Worm (Caenorhabditis elegans) whole organism, late embryonic: Measurements from ENCODE around the gene str-208.

Experiments
- C08G9.2 ChIP-seq: sonication (generic microtip); optimal IDR thresholded peaks from 2 replicates; lab custom pipeline; 2016; ENCODE audit warnings: mild to moderate bottlenecking, missing genetic modification characterization, moderate library complexity, missing compliant biosample characterization
- T23F11.4 ChIP-seq: fragments of 200-800 bp; sonication (Bioruptor generic); optimal IDR thresholded peaks from 2 replicates; lab custom pipeline; 2018; ENCODE audit warnings: mild to moderate bottlenecking, missing genetic modification characterization, missing compliant biosample characterization
- ahr-1 ChIP-seq: sonication (generic microtip); optimal IDR thresholded peaks from 2 replicates; lab custom pipeline; 2016; ENCODE audit warnings: missing genetic modification characterization, missing compliant biosample characterization
- ceh-14 ChIP-seq: sonication (generic microtip); optimal IDR thresholded peaks from 2 replicates; lab custom pipeline; 2016; ENCODE audit warnings: missing genotype, missing genetic modification characterization, missing compliant biosample characterization
- ceh-18 ChIP-seq: sonication (generic microtip); optimal IDR thresholded peaks from 2 replicates; lab custom pipeline; 2016; ENCODE audit warnings: missing genetic modification characterization, missing compliant biosample characterization
- ceh-19 ChIP-seq: fragments of 200-800 bp; sonication (Bioruptor generic); optimal IDR thresholded peaks from 2 replicates; lab custom pipeline; 2018; ENCODE audit warnings: mild to moderate bottlenecking, missing genetic modification characterization, missing compliant biosample characterization
- ceh-2 ChIP-seq: sonication (generic microtip); optimal IDR thresholded peaks from 2 replicates; lab custom pipeline; 2016; ENCODE audit warnings: missing genotype, missing genetic modification characterization, missing compliant biosample characterization
- ceh-24 ChIP-seq: sonication (generic microtip); optimal IDR thresholded peaks from 2 replicates; lab custom pipeline; 2016; ENCODE audit warnings: mild to moderate bottlenecking, missing genetic modification characterization, missing compliant biosample characterization
- ceh-30 ChIP-seq: fragments of 150-350 bp; optimal IDR thresholded peaks from 2 replicates; lab custom pipeline; 2014; ENCODE audit warnings: missing biosample characterization, missing genetic modification characterization
- ceh-34 ChIP-seq: sonication (generic microtip); optimal IDR thresholded peaks from 2 replicates; lab custom pipeline; 2016; ENCODE audit warnings: mild to moderate bottlenecking, missing genetic modification characterization, missing compliant biosample characterization
- ceh-45 ChIP-seq: fragments of 200-800 bp; sonication (Bioruptor generic); IDR thresholded peaks from 2 replicates; pipeline ENCODE4 v1.3.6; 2022; ENCODE audit warnings: missing genetic modification reagents, missing genetic modification characterization, missing compliant biosample characterization
- ceh-48 ChIP-seq: sonication (generic microtip); optimal IDR thresholded peaks from 2 replicates; lab custom pipeline; 2016; ENCODE audit warnings: missing genetic modification characterization, inconsistent platforms, missing compliant biosample characterization
- ceh-6 ChIP-seq: fragments of 200-800 bp; sonication (Bioruptor generic); optimal IDR thresholded peaks from 2 replicates; lab custom pipeline; 2018; ENCODE audit warnings: mild to moderate bottlenecking, missing genetic modification characterization, missing compliant biosample characterization
- che-1 ChIP-seq: sonication (generic microtip); optimal IDR thresholded peaks from 2 replicates; lab custom pipeline; 2016; ENCODE audit warnings: mild to moderate bottlenecking, missing genetic modification characterization, missing compliant biosample characterization
- dve-1 ChIP-seq: sonication (generic microtip); optimal IDR thresholded peaks from 2 replicates; lab custom pipeline; 2017; ENCODE audit warnings: antibody characterized with exemption, mild to moderate bottlenecking, missing genetic modification characterization, missing compliant biosample characterization
- elt-2 ChIP-seq: sonication (generic microtip); optimal IDR thresholded peaks from 2 replicates; lab custom pipeline; 2016; ENCODE audit warnings: missing genetic modification reagents, missing genetic modification characterization, missing compliant biosample characterization
- eyg-1 ChIP-seq: sonication (generic microtip); optimal IDR thresholded peaks from 2 replicates; lab custom pipeline; 2016; ENCODE audit warnings: missing genotype, missing genetic modification characterization, missing compliant biosample characterization
- fax-1 ChIP-seq: sonication (generic microtip); optimal IDR thresholded peaks from 2 replicates; lab custom pipeline; 2016; ENCODE audit warnings: missing genotype, missing genetic modification characterization, missing compliant biosample characterization
- fkh-10 ChIP-seq: fragments of 150-350 bp; optimal IDR thresholded peaks from 2 replicates; lab custom pipeline; 2014; ENCODE audit warnings: missing biosample characterization, missing genetic modification reagents, missing genetic modification characterization
- gmeb-2 ChIP-seq: sonication (generic microtip); optimal IDR thresholded peaks from 2 replicates; lab custom pipeline; 2016; ENCODE audit warnings: missing genetic modification characterization, inconsistent platforms, missing compliant biosample characterization
- hlh-15 ChIP-seq: sonication (generic microtip); optimal IDR thresholded peaks from 2 replicates; lab custom pipeline; 2016; ENCODE audit warnings: missing genetic modification characterization, missing compliant biosample characterization
- madf-2 ChIP-seq: sonication (generic microtip); optimal IDR thresholded peaks from 2 replicates; lab custom pipeline; 2017; ENCODE audit warnings: missing genetic modification characterization, missing compliant biosample characterization
- mec-3 ChIP-seq: sonication (generic microtip); optimal IDR thresholded peaks from 2 replicates; lab custom pipeline; 2016; ENCODE audit warnings: borderline replicate concordance, missing genetic modification characterization, missing compliant biosample characterization
- nhr-11 ChIP-seq: fragments of 150-350 bp; optimal IDR thresholded peaks from 2 replicates; lab custom pipeline; 2014; ENCODE audit warnings: missing biosample characterization, missing genetic modification characterization
- npax-4 ChIP-seq: sonication (generic microtip); optimal IDR thresholded peaks from 2 replicates; lab custom pipeline; 2016; ENCODE audit warnings: missing genetic modification characterization, missing compliant biosample characterization
- odd-2 ChIP-seq: sonication (generic microtip); optimal IDR thresholded peaks from 2 replicates; lab custom pipeline; 2017; ENCODE audit warnings: antibody characterized with exemption, mild to moderate bottlenecking, missing genetic modification characterization, missing compliant biosample characterization
- pag-3 ChIP-seq: sonication (generic microtip); optimal IDR thresholded peaks from 2 replicates; lab custom pipeline; 2016; ENCODE audit warnings: missing compliant biosample characterization, missing genetic modification characterization, borderline replicate concordance
- pat-9 ChIP-seq: fragments of 200-800 bp; sonication (Bioruptor generic); optimal IDR thresholded peaks from 2 replicates; lab custom pipeline; 2018; ENCODE audit warnings: mild to moderate bottlenecking, missing genetic modification characterization, moderate library complexity, missing compliant biosample characterization
- pax-1 ChIP-seq: fragments of 150-350 bp; optimal IDR thresholded peaks from 2 replicates; lab custom pipeline; 2014; ENCODE audit warnings: missing biosample characterization, missing genetic modification characterization
- pha-4 ChIP-seq: fragments of 150-350 bp; optimal IDR thresholded peaks from 2 replicates; lab custom pipeline; 2018; ENCODE audit warnings: missing biosample characterization, missing genetic modification reagents, missing genetic modification characterization
- pqm-1 ChIP-seq: sonication (generic microtip); optimal IDR thresholded peaks from 2 replicates; lab custom pipeline; 2016; ENCODE audit warnings: missing genetic modification characterization, missing compliant biosample characterization
- ref-2 ChIP-seq: sonication (generic microtip); optimal IDR thresholded peaks from 2 replicates; lab custom pipeline; 2016; ENCODE audit warnings: missing genetic modification characterization, missing compliant biosample characterization
- rnt-1 ChIP-seq: sonication (generic microtip); optimal IDR thresholded peaks from 2 replicates; lab custom pipeline; 2016; ENCODE audit warnings: missing genetic modification characterization, missing compliant biosample characterization
- tbx-7 ChIP-seq: sonication (generic microtip); optimal IDR thresholded peaks from 2 replicates; lab custom pipeline; 2016; ENCODE audit warnings: missing genotype, missing genetic modification characterization, missing compliant biosample characterization
- unc-42 ChIP-seq: sonication (generic microtip); optimal IDR thresholded peaks from 2 replicates; lab custom pipeline; 2016; ENCODE audit warnings: missing genotype, missing genetic modification characterization, missing compliant biosample characterization
- unc-55 ChIP-seq: sonication (generic microtip); optimal IDR thresholded peaks from 2 replicates; lab custom pipeline; 2017; ENCODE audit warnings: missing biosample characterization, missing genetic modification reagents, missing genetic modification characterization
- zip-5 ChIP-seq: sonication (generic microtip); optimal IDR thresholded peaks from 2 replicates; lab custom pipeline; 2016; ENCODE audit warnings: missing genetic modification characterization, missing compliant biosample characterization

str-208 gene

ce11 chrV:4944219-4944618 is 12.4 kb upstream of the str-208 start, which contains the start of gene str-211:
str-211 (minus strand) TSS chrV:4944319.
- no peak for TF ChIP-seq zip-5 (tag; lab: Kevin White, UChicago)
- no peak for TF ChIP-seq pqm-1 (tag; lab: Kevin White, UChicago)
- TF ChIP-seq ceh-24 (tag; lab: Kevin White, UChicago), result no peak
- TF ChIP-seq che-1 (tag; lab: Kevin White, UChicago), result no peak
- TF ChIP-seq tbx-7, result no peak
- no peak for TF ChIP-seq unc-55 (GFP tag; lab: Kevin White, UChicago)
- TF ChIP-seq madf-2 (tag; lab: Kevin White, UChicago), result no peak
- TF ChIP-seq fax-1 (tag; lab: Kevin White, UChicago), result no peak
- TF ChIP-seq gmeb-2 (tag; lab: Kevin White, UChicago), result no peak
- no peak for TF ChIP-seq ahr-1 (tag; lab: Kevin White, UChicago)
- TF ChIP-seq C08G9.2 (tag; lab: Kevin White, UChicago), result no peak
- no peak for TF ChIP-seq ceh-2 (tag; lab: Kevin White, UChicago)
- no peak for TF ChIP-seq ceh-18
- no peak for TF ChIP-seq odd-2 (tag; lab: Kevin White, UChicago)
- no peak for TF ChIP-seq nhr-11 (tag; lab: Kevin White, UChicago)
- TF ChIP-seq pat-9 (tag; lab: Kevin White, UChicago), result no peak

ce11 chrV:4948635-4949034 is 8.0 kb upstream of the str-208 start, which contains the start of gene str-209:
str-209 (plus strand) TSS chrV:4948935.
- TF ChIP-seq C08G9.2 (tag; lab: Kevin White, UChicago) (no peak), ceh-18 (no peak)

- TF ChIP-seq T23F11.4 (GFP tag; lab: Kevin White, UChicago), result no peak
- no peak for TF ChIP-seq fax-1 (tag; lab: Kevin White, UChicago)
- TF ChIP-seq nhr-11 (tag; lab: Kevin White, UChicago), result no peak
These were observed 5.2 kb upstream of the str-208 start, which contains the start of gene str-207 for ce11 chrV:4951434-4951833. str-207 (plus strand) TSS chrV:4951734.

- TF ChIP-seq che-1 (tag; lab: Kevin White, UChicago) (no peak), ceh-34 (tag; lab: Kevin White, UChicago) (no peak), rnt-1 (tag; lab: Kevin White, UChicago) (no peak), pax-1 (no peak), fkh-10 (no peak), npax-4 (tag; lab: Kevin White, UChicago) (no peak), hlh-15 (tag; lab: Kevin White, UChicago) (no peak), ceh-30 (no peak), ceh-19 (GFP tag; lab: Kevin White, UChicago) (no peak), C08G9.2 (tag; lab: Kevin White, UChicago) (no peak), ref-2 (tag; lab: Kevin White, UChicago) (no peak), pha-4 (tag; lab: Kevin White, UChicago) (no peak), unc-55 (GFP tag; lab: Kevin White, UChicago) (no peak), mec-3 (tag; lab: Kevin White, UChicago) (no peak), eyg-1 (tag; lab: Kevin White, UChicago) (no peak)
These were observed 990 bp downstream of the str-208 start for ce11 chrV:4957619-4958018.

ce11 chrV:4960686-4961085 is 4.1 kb downstream of the str-208 start:
- TF ChIP-seq tbx-7 (no peak), pag-3 (tag; lab: Kevin White, UChicago) (no peak), ceh-45 (no peak), ceh-48 (tag; lab: Kevin White, UChicago) (no peak), ceh-30 (no peak), ceh-14 (tag; lab: Kevin White, UChicago) (no peak), ceh-6 (GFP tag; lab: Kevin White, UChicago) (no peak), dve-1 (no peak), ahr-1 (tag; lab: Kevin White, UChicago) (no peak), unc-42 (tag; lab: Kevin White, UChicago) (no peak), elt-2 (tag; lab: Kevin White, UChicago) (no peak)
